Fruit fly (Drosophila melanogaster) whole organism, wandering third instar larva: ENCODE results near the gene Pex12.

Source experiments
- Abd-B ChIP-seq: fragments of >200 bp; optimal IDR thresholded peaks from 2 replicates; lab custom pipeline; 2017; ENCODE audit warnings: missing biosample characterization, missing genetic modification characterization
- CG32264 ChIP-seq: fragments of 200-800 bp; sonication (Bioruptor generic); optimal IDR thresholded peaks from 2 replicates; lab custom pipeline; 2016; ENCODE audit warnings: missing biosample characterization, missing genetic modification characterization
- CG9705 ChIP-seq: fragments of 200-800 bp; sonication (Bioruptor generic); optimal IDR thresholded peaks from 2 replicates; lab custom pipeline; 2018; ENCODE audit warnings: missing biosample characterization, mild to moderate bottlenecking, missing genetic modification characterization
- CrebA ChIP-seq: fragments of 200-800 bp; sonication (Bioruptor generic); optimal IDR thresholded peaks from 2 replicates; lab custom pipeline; 2016; ENCODE audit warnings: missing biosample characterization, mild to moderate bottlenecking, missing genetic modification characterization, borderline replicate concordance
- Dfd ChIP-seq: fragments of >200 bp; optimal IDR thresholded peaks from 2 replicates; lab custom pipeline; 2017; ENCODE audit warnings: missing biosample characterization, missing genetic modification characterization
- Dif ChIP-seq: fragments of 200-275, 200-300 bp; sonication (Bioruptor generic); optimal IDR thresholded peaks from 2 replicates; lab custom pipeline; 2018; ENCODE audit warnings: missing biosample characterization, missing genetic modification characterization; ENCODE audit not compliant: partially characterized antibody
- GATAd ChIP-seq: sonication (Bioruptor generic); optimal IDR thresholded peaks from 2 replicates; lab custom pipeline; 2016; ENCODE audit warnings: missing biosample characterization, missing genetic modification characterization
- HLH106 ChIP-seq: fragments of 200-800 bp; optimal IDR thresholded peaks from 3 replicates; lab custom pipeline; 2019; ENCODE audit warnings: missing biosample characterization, mild to moderate bottlenecking, missing genetic modification characterization, moderate library complexity
- Hnf4 ChIP-seq: fragments of 200-800 bp; sonication (Bioruptor generic); optimal IDR thresholded peaks from 2 replicates; lab custom pipeline; 2016; ENCODE audit warnings: missing biosample characterization, mild to moderate bottlenecking, missing genetic modification characterization
- Hr78 ChIP-seq: fragments of >200 bp; optimal IDR thresholded peaks from 2 replicates; lab custom pipeline; 2017; ENCODE audit warnings: missing biosample characterization, missing genetic modification characterization
- Hr83 ChIP-seq: fragments of 200-300 bp; sonication (Bioruptor generic); optimal IDR thresholded peaks from 2 replicates; lab custom pipeline; 2016; ENCODE audit warnings: missing biosample characterization, mild to moderate bottlenecking, missing genetic modification characterization, moderate library complexity; ENCODE audit not compliant: poor library complexity, severe bottlenecking
- Jra ChIP-seq: sonication (Bioruptor generic); optimal IDR thresholded peaks from 2 replicates; lab custom pipeline; 2016; ENCODE audit warnings: missing biosample characterization, missing genetic modification characterization
- Mio ChIP-seq: sonication (Bioruptor generic); optimal IDR thresholded peaks from 2 replicates; lab custom pipeline; 2016; ENCODE audit warnings: missing biosample characterization, missing genetic modification characterization
- Myc ChIP-seq: fragments of >200 bp; optimal IDR thresholded peaks from 2 replicates; lab custom pipeline; 2017
- N ChIP-seq: fragments of >200 bp; optimal IDR thresholded peaks from 2 replicates; lab custom pipeline; 2018; ENCODE audit warnings: missing biosample characterization, missing external identifiers, missing genetic modification characterization
- OdsH ChIP-seq: fragments of 200-800 bp; sonication (Bioruptor generic); optimal IDR thresholded peaks from 2 replicates; lab custom pipeline; 2016; ENCODE audit warnings: missing biosample characterization, mild to moderate bottlenecking, missing genetic modification characterization
- Rel ChIP-seq, 2 experiments: fragments of 200-800 bp; sonication (Bioruptor generic) in 1 of 2; optimal IDR thresholded peaks; 2 replicates in 1 of 2; 3 replicates in 1 of 2; lab custom pipeline; 2016 to 2019; ENCODE audit warnings: mild to moderate bottlenecking in 2 of 2, missing biosample characterization in 2 of 2, missing genetic modification characterization in 2 of 2, moderate library complexity in 1 of 2
- Sp1 ChIP-seq: fragments of 200-800 bp; sonication (Bioruptor generic); optimal IDR thresholded peaks from 3 replicates; lab custom pipeline; 2019; ENCODE audit warnings: missing biosample characterization, mild to moderate bottlenecking, missing genetic modification characterization, moderate library complexity
- Vsx2 ChIP-seq: fragments of 200-300, 225-300 bp; sonication (Bioruptor generic); optimal IDR thresholded peaks from 2 replicates; lab custom pipeline; 2018; ENCODE audit warnings: missing biosample characterization, missing genetic modification characterization; ENCODE audit not compliant: partially characterized antibody
- br ChIP-seq: fragments of 200-800 bp; sonication (Bioruptor generic); optimal IDR thresholded peaks from 2 replicates; lab custom pipeline; 2016; ENCODE audit warnings: missing biosample characterization, missing genetic modification characterization
- brk ChIP-seq: fragments of 200-800 bp; sonication (Bioruptor generic); optimal IDR thresholded peaks from 2 replicates; lab custom pipeline; 2016; ENCODE audit warnings: missing biosample characterization, mild to moderate bottlenecking, missing genetic modification characterization
- dl ChIP-seq, 2 experiments: fragments of 175-275, 200-275 bp in 1 of 2; fragments of 200-275 bp in 1 of 2; sonication (Bioruptor generic); optimal IDR thresholded peaks; lab custom pipeline; 2018; ENCODE audit warnings: mild to moderate bottlenecking in 2 of 2, missing biosample characterization in 2 of 2, missing genetic modification characterization in 2 of 2, moderate library complexity in 2 of 2; ENCODE audit not compliant: partially characterized antibody in 2 of 2, insufficient read depth in 1 of 2
- dmrt93B ChIP-seq: fragments of 200-800 bp; sonication (Bioruptor generic); optimal IDR thresholded peaks from 2 replicates; lab custom pipeline; 2018; ENCODE audit warnings: missing biosample characterization, mild to moderate bottlenecking, missing genetic modification characterization
- dsf ChIP-seq: sonication (Bioruptor generic); optimal IDR thresholded peaks from 2 replicates; lab custom pipeline; 2016; ENCODE audit warnings: missing biosample characterization, missing genetic modification characterization, borderline replicate concordance
- ey ChIP-seq: fragments of 200-800 bp; sonication (Bioruptor generic); optimal IDR thresholded peaks from 2 replicates; lab custom pipeline; 2016; ENCODE audit warnings: missing biosample characterization, missing genetic modification characterization
- foxo ChIP-seq, 2 experiments: fragments of 200-800 bp; sonication (Bioruptor generic); optimal IDR thresholded peaks; 2 replicates in 1 of 2; 3 replicates in 1 of 2; lab custom pipeline; 2016 to 2017; ENCODE audit warnings: missing biosample characterization in 2 of 2, missing genetic modification characterization in 2 of 2
- fru ChIP-seq: fragments of 200-800 bp; sonication (Bioruptor generic); optimal IDR thresholded peaks from 3 replicates; lab custom pipeline; 2016; ENCODE audit warnings: missing biosample characterization, mild to moderate bottlenecking, missing genetic modification characterization
- h ChIP-seq: fragments of 200-800 bp; sonication (Bioruptor generic); optimal IDR thresholded peaks from 3 replicates; lab custom pipeline; 2016; ENCODE audit warnings: missing biosample characterization, mild to moderate bottlenecking, missing genetic modification characterization
- jim ChIP-seq: fragments of 175-275, 200-325 bp; sonication (Bioruptor generic); optimal IDR thresholded peaks from 2 replicates; lab custom pipeline; 2016; ENCODE audit warnings: missing biosample characterization, mild to moderate bottlenecking, missing genetic modification characterization
- lola ChIP-seq: fragments of >200 bp; optimal IDR thresholded peaks from 2 replicates; lab custom pipeline; 2017; ENCODE audit warnings: missing biosample characterization, missing genetic modification characterization
- pan ChIP-seq: fragments of >200 bp; optimal IDR thresholded peaks from 2 replicates; lab custom pipeline; 2017
- psq ChIP-seq: fragments of 200-800 bp; sonication (Bioruptor generic); optimal IDR thresholded peaks from 3 replicates; lab custom pipeline; 2017; ENCODE audit warnings: missing biosample characterization, mild to moderate bottlenecking, missing genetic modification characterization, moderate library complexity
- rgr ChIP-seq: fragments of 200-800 bp; sonication (Bioruptor generic); optimal IDR thresholded peaks from 3 replicates; lab custom pipeline; 2016; ENCODE audit warnings: missing biosample characterization, mild to moderate bottlenecking, missing genetic modification characterization
- sage ChIP-seq: fragments of 200-800 bp; sonication (Bioruptor generic); optimal IDR thresholded peaks from 2 replicates; lab custom pipeline; 2016; ENCODE audit warnings: missing biosample characterization, mild to moderate bottlenecking, missing genetic modification characterization
- tai ChIP-seq: sonication (Bioruptor generic); optimal IDR thresholded peaks from 2 replicates; lab custom pipeline; 2016; ENCODE audit warnings: missing biosample characterization, missing genetic modification characterization
- usp ChIP-seq: fragments of >200 bp; optimal IDR thresholded peaks from 2 replicates; lab custom pipeline; 2017; ENCODE audit warnings: missing biosample characterization, missing genetic modification characterization
- woc ChIP-seq: sonication (Bioruptor generic); optimal IDR thresholded peaks from 2 replicates; lab custom pipeline; 2016; ENCODE audit warnings: missing biosample characterization, mild to moderate bottlenecking, missing genetic modification characterization

The Pex12 gene

dm6 chr2L:847988-848622 lies 32.3 kb downstream of the Pex12 start:
- TF ChIP-seq Sp1 (GFP tag; lab: Kevin White, UChicago) (peak; percentile 83), jim (GFP tag; lab: Kevin White, UChicago) (no peak), HLH106 (peak; percentile 86), h (GFP tag; lab: Kevin White, UChicago) (peak; percentile 86), Hr78 (GFP tag; lab: Kevin White, UChicago) (no peak), rgr (GFP tag; lab: Kevin White, UChicago) (peak; percentile 82), Hnf4 (GFP tag; lab: Kevin White, UChicago) (peak; percentile 90), Vsx2 (GFP tag; lab: Kevin White, UChicago) (no peak), Jra (GFP tag; lab: Kevin White, UChicago) (peak; percentile 83), CrebA (GFP tag; lab: Kevin White, UChicago) (no peak), psq (GFP tag; lab: Kevin White, UChicago) (peak; percentile 81), usp (no peak), N (no peak), sage (GFP tag; lab: Kevin White, UChicago) (peak; percentile 32), Hr83 (GFP tag; lab: Kevin White, UChicago) (peak; percentile 89), dl (GFP tag; optimal IDR thresholded peaks at IDR 0.05; lab: Kevin White, UChicago; ENCODE audit: insufficient read depth in 1 of 2, partially characterized antibody in 2 of 2) (no peak), Mio (GFP tag; lab: Kevin White, UChicago) (peak; percentile 13), dmrt93B (GFP tag; lab: Kevin White, UChicago) (peak; percentile 61), dsf (no peak), Dif (peak; percentile 21), Abd-B (GFP tag; lab: Kevin White, UChicago) (no peak), Dfd (GFP tag; lab: Kevin White, UChicago) (no peak), OdsH (peak; percentile 83), Rel (GFP tag; optimal IDR thresholded peaks at IDR 0.05; lab: Kevin White, UChicago) (peak; percentile 64), Rel (tag; optimal IDR thresholded peaks at IDR 0.05; lab: Kevin White, UChicago) (peak; percentile 48), CG9705 (GFP tag; lab: Kevin White, UChicago) (peak; percentile 76), br (GFP tag; lab: Kevin White, UChicago) (peak; percentile 89), tai (no peak), GATAd (GFP tag; lab: Kevin White, UChicago) (no peak), fru (GFP tag; lab: Kevin White, UChicago) (peak; percentile 89), pan (lab: Kevin White, UChicago) (no peak), ey (peak; percentile 85), Myc (lab: Kevin White, UChicago) (no peak), CG32264 (GFP tag; lab: Kevin White, UChicago) (peak; percentile 67), foxo (GFP tag; optimal IDR thresholded peaks at IDR 0.05; lab: Kevin White, UChicago) (peak; percentile 30 to 92), brk (GFP tag; lab: Kevin White, UChicago) (no peak), woc (GFP tag; lab: Kevin White, UChicago) (peak; percentile 91), lola (GFP tag; lab: Kevin White, UChicago) (no peak)
- TF ChIP-seq, all 38 proteins: peak for 21

- TF ChIP-seq br (GFP tag; lab: Kevin White, UChicago) (no peak), Myc (lab: Kevin White, UChicago) (no peak), Rel (GFP tag; optimal IDR thresholded peaks at IDR 0.05; lab: Kevin White, UChicago) (no peak), Rel (tag; optimal IDR thresholded peaks at IDR 0.05; lab: Kevin White, UChicago) (peak; percentile 53)
- TF ChIP-seq, all 38 proteins: peak for 1
These were observed 33.4 kb downstream of the Pex12 start for dm6 chr2L:849138-849744.
